Fruit fly (Drosophila melanogaster): ENCODE data around the gene Ptp36E.

Ptp36E gene

DNA sequence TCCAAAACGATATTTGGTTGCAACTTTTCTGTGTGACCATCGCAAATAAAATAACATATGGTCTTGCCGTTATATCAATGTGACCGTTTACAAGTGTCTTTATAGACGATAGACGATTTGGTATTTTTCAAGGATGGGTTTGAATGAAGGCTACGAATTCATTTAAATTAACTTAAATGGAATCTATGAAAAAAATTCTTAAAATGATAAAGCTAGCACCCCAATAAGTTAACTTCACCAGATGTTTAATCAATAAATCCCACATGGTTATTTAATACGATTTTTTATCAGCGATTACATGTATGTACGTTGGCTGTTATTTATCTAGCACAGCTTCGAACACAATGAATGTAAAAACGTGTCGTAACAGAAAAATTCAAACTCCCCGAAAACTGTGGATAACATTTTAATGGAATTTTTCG lies 26.2 kb downstream of the Ptp36E start:
- TF ChIP-seq pan (optimal IDR thresholded peaks at IDR 0.05) (no peak), Myc (optimal IDR thresholded peaks at IDR 0.05) (peak; percentile 77)

DNA sequence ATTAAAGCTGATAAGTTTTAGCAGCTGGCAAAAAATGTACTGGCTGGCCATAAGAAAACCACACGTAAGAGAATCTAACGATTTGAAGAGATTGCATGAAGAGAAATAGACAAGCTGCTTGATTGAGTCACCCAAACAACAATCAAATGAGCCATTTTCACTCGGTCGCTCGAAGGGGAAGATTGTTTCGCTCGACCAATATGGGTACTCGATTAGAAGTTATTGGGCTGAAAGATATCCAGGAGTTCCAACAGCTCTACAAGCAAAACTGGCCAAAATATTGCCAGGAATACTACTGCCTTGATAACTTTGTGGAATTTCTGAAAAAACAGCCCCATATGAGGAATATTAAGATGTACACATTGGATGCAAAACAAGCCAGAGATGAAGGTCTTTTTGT lies 28.9 kb downstream of the Ptp36E start, which contains the start of gene CG5783:
Gene CG5783 (plus strand): TSS at position 167 of the 400 bp plus-strand sequence.
- no peak for TF ChIP-seq rgr (GFP tag; optimal IDR thresholded peaks at IDR 0.05)
- TF ChIP-seq dl (GFP tag; optimal IDR thresholded peaks at IDR 0.05; ENCODE audit: insufficient read depth in 1 of 2, partially characterized antibody in 2 of 2), result no peak
- no peak for TF ChIP-seq Vsx2 (GFP tag; optimal IDR thresholded peaks at IDR 0.05; ENCODE audit: partially characterized antibody)
- no peak for TF ChIP-seq HLH106 (tag; optimal IDR thresholded peaks at IDR 0.05)
- no peak for TF ChIP-seq sv (GFP tag; optimal IDR thresholded peaks at IDR 0.05)
- TF ChIP-seq dsf (GFP tag; optimal IDR thresholded peaks at IDR 0.05; ENCODE audit: borderline replicate concordance), result no peak
- no peak for TF ChIP-seq br (GFP tag; optimal IDR thresholded peaks at IDR 0.05)
- TF ChIP-seq CrebA (GFP tag; optimal IDR thresholded peaks at IDR 0.05; ENCODE audit: borderline replicate concordance), result no peak
- TF ChIP-seq ey (GFP tag; optimal IDR thresholded peaks at IDR 0.05), result no peak
- TF ChIP-seq foxo (GFP tag; optimal IDR thresholded peaks at IDR 0.05), result no peak
- no peak for TF ChIP-seq h (GFP tag; optimal IDR thresholded peaks at IDR 0.05)
- TF ChIP-seq Hr83 (GFP tag; optimal IDR thresholded peaks at IDR 0.05; ENCODE audit: poor library complexity, severe bottlenecking), result no peak
- no peak for TF ChIP-seq CG32264 (GFP tag; optimal IDR thresholded peaks at IDR 0.05)
- TF ChIP-seq jim (GFP tag; optimal IDR thresholded peaks at IDR 0.05), result no peak
- no peak for TF ChIP-seq woc (GFP tag; optimal IDR thresholded peaks at IDR 0.05)
- TF ChIP-seq Sp1 (GFP tag; optimal IDR thresholded peaks at IDR 0.05), result no peak

DNA sequence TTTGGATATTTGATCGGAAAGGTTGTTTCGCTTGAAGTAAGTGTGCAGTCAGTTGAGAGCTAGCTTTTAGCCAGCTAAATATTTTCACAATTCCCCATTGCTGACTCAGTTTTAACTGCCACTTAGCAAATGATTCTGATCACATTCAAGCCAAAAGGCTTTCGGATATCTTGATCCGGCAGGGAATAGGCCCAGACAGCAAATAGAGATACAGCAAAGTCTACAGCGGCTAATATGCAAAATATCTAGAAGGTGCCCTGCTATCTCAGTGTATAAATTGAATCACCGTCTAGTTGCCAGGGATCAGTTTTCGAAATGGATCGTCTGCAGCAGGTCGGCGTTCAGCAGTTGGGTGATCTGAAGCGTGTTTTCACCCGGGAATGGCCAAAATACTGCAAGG lies 30.3 kb downstream of the Ptp36E start, which contains the start of gene CG15155:
Gene CG15155 (plus strand): TSS at position 301 of the 400 bp plus-strand sequence.
- TF ChIP-seq Myc (optimal IDR thresholded peaks at IDR 0.05) (no peak), dmrt93B (GFP tag; optimal IDR thresholded peaks at IDR 0.05) (no peak), br (GFP tag; optimal IDR thresholded peaks at IDR 0.05) (no peak), Hr78 (GFP tag; optimal IDR thresholded peaks at IDR 0.05) (no peak), jim (GFP tag; optimal IDR thresholded peaks at IDR 0.05) (no peak), foxo (GFP tag; optimal IDR thresholded peaks at IDR 0.05) (no peak), CrebA (GFP tag; optimal IDR thresholded peaks at IDR 0.05; ENCODE audit: borderline replicate concordance) (no peak), dsf (GFP tag; optimal IDR thresholded peaks at IDR 0.05; ENCODE audit: borderline replicate concordance) (no peak), dl (GFP tag; optimal IDR thresholded peaks at IDR 0.05; ENCODE audit: insufficient read depth in 1 of 2, partially characterized antibody in 2 of 2) (no peak), ey (GFP tag; optimal IDR thresholded peaks at IDR 0.05) (no peak), pan (optimal IDR thresholded peaks at IDR 0.05) (no peak), Dfd (GFP tag; optimal IDR thresholded peaks at IDR 0.05) (no peak), N (GFP tag; optimal IDR thresholded peaks at IDR 0.05) (no peak), Dif (GFP tag; optimal IDR thresholded peaks at IDR 0.05; ENCODE audit: partially characterized antibody) (no peak), Abd-B (GFP tag; optimal IDR thresholded peaks at IDR 0.05) (no peak), Hnf4 (GFP tag; optimal IDR thresholded peaks at IDR 0.05) (no peak)

DNA sequence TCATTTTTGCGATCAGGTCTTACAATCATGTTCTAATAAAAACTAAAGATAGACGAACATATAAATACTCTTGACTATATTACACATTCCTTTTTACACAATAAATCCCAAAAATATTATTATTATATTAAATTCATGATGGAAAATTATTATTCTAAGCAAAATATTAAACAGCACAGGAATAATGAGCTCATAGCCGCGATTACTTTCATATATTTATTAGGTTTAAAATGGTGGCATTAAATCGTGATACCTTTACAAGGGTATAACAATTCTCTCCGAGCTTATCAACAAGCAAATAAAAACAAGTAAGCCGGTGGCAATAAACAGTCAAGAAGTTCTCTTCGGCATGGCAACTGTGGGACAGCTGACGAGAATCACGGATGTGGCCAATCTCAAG lies 31.7 kb downstream of the Ptp36E start, which contains the start of gene CG17681:
Gene CG17681 (plus strand): TSS at position 56 of the 400 bp plus-strand sequence.
- TF ChIP-seq Abd-B (GFP tag; optimal IDR thresholded peaks at IDR 0.05) (no peak), Dfd (GFP tag; optimal IDR thresholded peaks at IDR 0.05) (no peak), N (GFP tag; optimal IDR thresholded peaks at IDR 0.05) (no peak), OdsH (GFP tag; optimal IDR thresholded peaks at IDR 0.05) (peak; percentile 45), Myc (optimal IDR thresholded peaks at IDR 0.05) (no peak), Hr83 (GFP tag; optimal IDR thresholded peaks at IDR 0.05; ENCODE audit: poor library complexity, severe bottlenecking) (no peak), Vsx2 (GFP tag; optimal IDR thresholded peaks at IDR 0.05; ENCODE audit: partially characterized antibody) (no peak), sage (GFP tag; optimal IDR thresholded peaks at IDR 0.05) (peak; percentile 17), fru (GFP tag; optimal IDR thresholded peaks at IDR 0.05) (peak; percentile 34), br (GFP tag; optimal IDR thresholded peaks at IDR 0.05) (no peak), rgr (GFP tag; optimal IDR thresholded peaks at IDR 0.05) (peak; percentile 60), sv (GFP tag; optimal IDR thresholded peaks at IDR 0.05) (no peak), jim (GFP tag; optimal IDR thresholded peaks at IDR 0.05) (no peak), dl (GFP tag; optimal IDR thresholded peaks at IDR 0.05; ENCODE audit: insufficient read depth in 1 of 2, partially characterized antibody in 2 of 2) (no peak), woc (GFP tag; optimal IDR thresholded peaks at IDR 0.05) (peak; percentile 5), CrebA (GFP tag; optimal IDR thresholded peaks at IDR 0.05; ENCODE audit: borderline replicate concordance) (no peak), pan (optimal IDR thresholded peaks at IDR 0.05) (no peak), brk (GFP tag; optimal IDR thresholded peaks at IDR 0.05) (peak; percentile 58), Rel (GFP tag; optimal IDR thresholded peaks at IDR 0.05) (no peak), Rel (tag; optimal IDR thresholded peaks at IDR 0.05) (peak; percentile 31), CG9705 (GFP tag; optimal IDR thresholded peaks at IDR 0.05) (no peak), Jra (GFP tag; optimal IDR thresholded peaks at IDR 0.05) (no peak), GATAd (GFP tag; optimal IDR thresholded peaks at IDR 0.05) (no peak), HLH106 (tag; optimal IDR thresholded peaks at IDR 0.05) (peak; percentile 28), dsf (GFP tag; optimal IDR thresholded peaks at IDR 0.05; ENCODE audit: borderline replicate concordance) (no peak), CG32264 (GFP tag; optimal IDR thresholded peaks at IDR 0.05) (no peak), psq (GFP tag; optimal IDR thresholded peaks at IDR 0.05) (peak; percentile 0), foxo (GFP tag; optimal IDR thresholded peaks at IDR 0.05) (peak in 1 of 2 experiments; percentile 54), lola (GFP tag; optimal IDR thresholded peaks at IDR 0.05) (no peak), dmrt93B (GFP tag; optimal IDR thresholded peaks at IDR 0.05) (no peak)
